Fruit fly (Drosophila melanogaster) S2 (cell line): Measurements from ENCODE around the gene Rubicon.

Experiments used
- CG8478 ChIP-seq: fragments of >200 bp; optimal IDR thresholded peaks from 2 replicates; lab custom pipeline; 2018
- CTCF ChIP-seq, 2 experiments: fragments of >200 bp; optimal IDR thresholded peaks; 2 replicates each; lab custom pipeline; 2018

DNA sequence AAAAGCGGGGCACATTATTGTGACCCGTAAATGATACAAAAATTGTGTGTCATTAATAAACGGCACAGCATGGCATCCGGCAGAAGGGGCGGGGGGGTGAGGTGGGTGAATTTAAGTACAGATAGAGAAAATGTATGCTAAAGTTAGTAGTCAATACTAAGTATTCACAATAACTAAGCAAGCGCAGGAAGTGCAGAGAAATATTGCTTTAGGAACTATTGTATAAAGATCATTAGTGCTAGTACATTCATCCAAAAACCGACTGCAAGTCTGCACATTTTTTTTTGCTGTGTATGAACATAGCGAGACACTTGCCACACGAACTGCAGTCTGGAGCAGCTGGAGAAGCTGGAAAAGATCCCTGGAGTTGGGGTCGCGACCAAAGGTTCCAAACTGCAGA, 7.4 kb upstream of the Rubicon start:
- TF ChIP-seq CTCF (optimal IDR thresholded peaks at IDR 0.05; lab: Kevin White, UChicago), result no peak
- TF ChIP-seq CG8478, result no peak
